Fruit fly (Drosophila melanogaster) whole organism, embryonic: ENCODE measurements around the gene Nsf2.

Experiments
- Asciz ChIP-seq: fragments of 200-800 bp; sonication (Bioruptor generic); optimal IDR thresholded peaks from 2 replicates; lab custom pipeline; 2017; ENCODE audit warnings: missing biosample characterization, mild to moderate bottlenecking, missing genetic modification characterization, missing genetic modification reagents
- B-H1 ChIP-seq: fragments of 200-800 bp; sonication (Bioruptor generic); IDR thresholded peaks from 3 replicates; pipeline ENCODE4 v1.3.6; 2022; ENCODE audit warnings: missing biosample characterization, missing genetic modification characterization
- Bdp1 ChIP-seq: fragments of 200-800 bp; sonication (Bioruptor generic); optimal IDR thresholded peaks from 3 replicates; lab custom pipeline; 2016; ENCODE audit warnings: missing biosample characterization, missing genetic modification characterization
- Bgb ChIP-seq: fragments of 200-800 bp; sonication (Bioruptor generic); IDR thresholded peaks from 2 replicates; pipeline ENCODE4 v1.3.6; 2022; ENCODE audit warnings: missing biosample characterization, missing genetic modification characterization; ENCODE audit not compliant: partially characterized antibody
- CG10959 ChIP-seq: fragments of 200-800 bp; sonication (Bioruptor generic); IDR thresholded peaks from 2 replicates; pipeline ENCODE4 v1.3.6; 2022; ENCODE audit warnings: missing biosample characterization, missing genetic modification characterization
- CG11456 ChIP-seq: fragments of 200-800 bp; sonication (Bioruptor generic); IDR thresholded peaks from 3 replicates; pipeline ENCODE4 v1.3.6; 2022; ENCODE audit warnings: missing biosample characterization, missing genetic modification characterization
- CG11696 ChIP-seq: fragments of 200-800 bp; sonication (Bioruptor generic); IDR thresholded peaks from 2 replicates; pipeline ENCODE4 v1.3.6; 2022; ENCODE audit warnings: missing biosample characterization, missing genetic modification characterization
- CG12769 ChIP-seq: fragments of 200-800 bp; sonication (Bioruptor generic); optimal IDR thresholded peaks from 2 replicates; lab custom pipeline; 2019; ENCODE audit warnings: missing biosample characterization, mild to moderate bottlenecking, missing genetic modification characterization, moderate library complexity
- CG17829 ChIP-seq: fragments of 200-800 bp; optimal IDR thresholded peaks from 2 replicates; lab custom pipeline; 2019; ENCODE audit warnings: missing biosample characterization, mild to moderate bottlenecking, missing genetic modification characterization, moderate library complexity
- CG32772 ChIP-seq: fragments of 200-800 bp; sonication (Bioruptor generic); IDR thresholded peaks from 2 replicates; pipeline ENCODE4 v1.3.6; 2022; ENCODE audit warnings: missing biosample characterization, missing genetic modification characterization
- CG33213 ChIP-seq: fragments of 200-800 bp; sonication (Bioruptor generic); optimal IDR thresholded peaks from 3 replicates; lab custom pipeline; 2016; ENCODE audit warnings: missing biosample characterization, missing genetic modification characterization
- CG34422 ChIP-seq: fragments of 200-800 bp; sonication (Bioruptor generic); IDR thresholded peaks from 3 replicates; pipeline ENCODE4 v1.3.6; 2022; ENCODE audit warnings: missing biosample characterization, missing genetic modification characterization
- CG3995 ChIP-seq: fragments of 200-800 bp; sonication (Bioruptor generic); optimal IDR thresholded peaks from 3 replicates; lab custom pipeline; 2016; ENCODE audit warnings: missing biosample characterization, missing genetic modification characterization
- CG6765 ChIP-seq: fragments of 200-800 bp; sonication (Bioruptor generic); optimal IDR thresholded peaks from 3 replicates; lab custom pipeline; 2017; ENCODE audit warnings: missing biosample characterization, mild to moderate bottlenecking, missing genetic modification characterization
- CG7372 ChIP-seq: fragments of 200-800 bp; sonication (Bioruptor generic); IDR thresholded peaks from 2 replicates; pipeline ENCODE4 v1.3.6; 2022; ENCODE audit warnings: missing biosample characterization, missing genetic modification characterization
- CG7786 ChIP-seq: fragments of 200-800 bp; sonication (Bioruptor generic); optimal IDR thresholded peaks from 2 replicates; lab custom pipeline; 2016; ENCODE audit warnings: missing biosample characterization, missing genetic modification characterization
- CG9215 ChIP-seq: fragments of 200-800 bp; sonication (Bioruptor generic); IDR thresholded peaks from 2 replicates; pipeline ENCODE4 v1.3.6; 2022; ENCODE audit warnings: missing biosample characterization, missing genetic modification characterization
- CrebB ChIP-seq: fragments of 200-800 bp; sonication (Bioruptor generic); optimal IDR thresholded peaks from 3 replicates; lab custom pipeline; 2018; ENCODE audit warnings: missing biosample characterization, mild to moderate bottlenecking, missing genetic modification characterization
- Dek ChIP-seq: fragments of 200-800 bp; sonication (Bioruptor generic); optimal IDR thresholded peaks from 3 replicates; lab custom pipeline; 2019; ENCODE audit warnings: missing biosample characterization, mild to moderate bottlenecking, missing genetic modification characterization, moderate library complexity
- E2f2 ChIP-seq: fragments of 200-800 bp; sonication (Bioruptor generic); IDR thresholded peaks from 2 replicates; pipeline ENCODE4 v1.3.6; 2022; ENCODE audit warnings: missing biosample characterization, missing genetic modification characterization
- Ets97D ChIP-seq: fragments of 200-800 bp; sonication (Bioruptor generic); optimal IDR thresholded peaks from 3 replicates; lab custom pipeline; 2016; ENCODE audit warnings: missing biosample characterization, missing genetic modification characterization
- Fer2 ChIP-seq: fragments of 200-800 bp; sonication (Bioruptor generic); optimal IDR thresholded peaks from 2 replicates; lab custom pipeline; 2018; ENCODE audit warnings: missing biosample characterization, mild to moderate bottlenecking, missing genetic modification characterization, moderate library complexity
- H15 ChIP-seq: fragments of 200-800 bp; sonication (Bioruptor generic); IDR thresholded peaks from 3 replicates; pipeline ENCODE4 v1.3.6; 2022; ENCODE audit warnings: missing biosample characterization, missing genetic modification characterization
- HHEX ChIP-seq: fragments of 200-800 bp; sonication (Bioruptor generic); optimal IDR thresholded peaks from 3 replicates; lab custom pipeline; 2017; ENCODE audit warnings: missing biosample characterization, mild to moderate bottlenecking, missing genetic modification characterization, missing genetic modification reagents
- HmgD ChIP-seq: fragments of 200-800 bp; sonication (Bioruptor generic); optimal IDR thresholded peaks from 3 replicates; lab custom pipeline; 2016; ENCODE audit warnings: missing biosample characterization, missing genetic modification characterization
- HmgZ ChIP-seq: fragments of 200-800 bp; sonication (Bioruptor generic); optimal IDR thresholded peaks from 2 replicates; lab custom pipeline; 2018; ENCODE audit warnings: missing biosample characterization, mild to moderate bottlenecking, missing genetic modification characterization
- Hmx ChIP-seq: fragments of 200-800 bp; sonication (Bioruptor generic); optimal IDR thresholded peaks from 2 replicates; lab custom pipeline; 2016; ENCODE audit warnings: missing biosample characterization, missing genetic modification characterization
- Neu2 ChIP-seq: fragments of 200-800 bp; sonication (Bioruptor generic); optimal IDR thresholded peaks from 3 replicates; lab custom pipeline; 2016; ENCODE audit warnings: missing biosample characterization, missing genetic modification characterization, borderline replicate concordance
- Pdp1 ChIP-seq, 2 experiments: fragments of 200-800 bp; sonication (Bioruptor generic); optimal IDR thresholded peaks; 3 replicates each; lab custom pipeline; 2016; ENCODE audit warnings: missing biosample characterization in 2 of 2, missing genetic modification characterization in 2 of 2, mild to moderate bottlenecking in 1 of 2, moderate library complexity in 1 of 2
- Rfx ChIP-seq: fragments of 200-800 bp; sonication (Bioruptor generic); IDR thresholded peaks from 2 replicates; pipeline ENCODE4 v1.3.6; 2022; ENCODE audit warnings: missing biosample characterization, missing genetic modification characterization
- Sox102F ChIP-seq: fragments of 200-800 bp; sonication (Bioruptor generic); optimal IDR thresholded peaks from 2 replicates; lab custom pipeline; 2018; ENCODE audit warnings: missing biosample characterization, mild to moderate bottlenecking, missing genetic modification characterization, moderate library complexity
- Tbp ChIP-seq: fragments of >200 bp; optimal IDR thresholded peaks from 2 replicates; lab custom pipeline; 2018; ENCODE audit warnings: missing biosample characterization, missing genetic modification characterization
- Trl ChIP-seq, 3 experiments: fragments of >200 bp in 2 of 3; fragments of 200-800 bp in 1 of 3; sonication (Bioruptor generic) in 1 of 3; optimal IDR thresholded peaks; 2 replicates in 1 of 3; 3 replicates in 2 of 3; lab custom pipeline; 2016 to 2017; ENCODE audit warnings: missing biosample characterization in 1 of 3, missing genetic modification characterization in 1 of 3
- bab2 ChIP-seq: fragments of 200-800 bp; sonication (Bioruptor generic); optimal IDR thresholded peaks from 2 replicates; lab custom pipeline; 2016; ENCODE audit warnings: missing biosample characterization, missing genetic modification characterization
- bowl ChIP-seq: fragments of 200-800 bp; sonication (Bioruptor generic); IDR thresholded peaks from 2 replicates; pipeline ENCODE4 v1.3.6; 2022; ENCODE audit warnings: missing biosample characterization, missing genetic modification characterization
- cas ChIP-seq: fragments of 200-800 bp; sonication (Bioruptor generic); IDR thresholded peaks from 2 replicates; pipeline ENCODE4 v1.3.6; 2022; ENCODE audit warnings: missing biosample characterization, missing genetic modification characterization
- exex ChIP-seq: fragments of 200-800 bp; sonication (Bioruptor generic); optimal IDR thresholded peaks from 4 replicates; lab custom pipeline; 2018; ENCODE audit warnings: missing biosample characterization, mild to moderate bottlenecking, missing genetic modification characterization, moderate library complexity
- ftz-f1 ChIP-seq: fragments of 200-800 bp; sonication (Bioruptor generic); optimal IDR thresholded peaks from 2 replicates; lab custom pipeline; 2016; ENCODE audit warnings: missing biosample characterization, missing genetic modification characterization
- fu2 ChIP-seq: fragments of 200-800 bp; sonication (Bioruptor generic); optimal IDR thresholded peaks from 2 replicates; lab custom pipeline; 2016; ENCODE audit warnings: missing biosample characterization, missing genetic modification characterization
- h ChIP-seq: fragments of >200 bp; optimal IDR thresholded peaks from 2 replicates; lab custom pipeline; 2017
- ham ChIP-seq: fragments of 200-800 bp; sonication (Bioruptor generic); IDR thresholded peaks from 2 replicates; pipeline ENCODE4 v1.3.6; 2022; ENCODE audit warnings: missing biosample characterization, missing genetic modification characterization
- her ChIP-seq: fragments of 200-800 bp; sonication (Bioruptor generic); optimal IDR thresholded peaks from 2 replicates; lab custom pipeline; 2016; ENCODE audit warnings: missing biosample characterization, missing genetic modification characterization
- ken ChIP-seq: fragments of 200-800 bp; sonication (Bioruptor generic); IDR thresholded peaks from 3 replicates; pipeline ENCODE4 v1.3.6; 2022; ENCODE audit warnings: missing biosample characterization, missing genetic modification characterization
- lab ChIP-seq: fragments of 200-800 bp; sonication (Bioruptor generic); optimal IDR thresholded peaks from 3 replicates; lab custom pipeline; 2017; ENCODE audit warnings: missing biosample characterization, missing genetic modification characterization, mild to moderate bottlenecking, moderate library complexity, missing genetic modification reagents
- lola ChIP-seq, 3 experiments: fragments of >200 bp in 2 of 3; fragments of 200-800 bp in 1 of 3; sonication (Bioruptor generic) in 1 of 3; optimal IDR thresholded peaks; 2 replicates each; lab custom pipeline; 2017 to 2019; ENCODE audit warnings: missing biosample characterization in 3 of 3, missing genetic modification characterization in 3 of 3, mild to moderate bottlenecking in 1 of 3, moderate library complexity in 1 of 3
- pb ChIP-seq: fragments of 200-800 bp; sonication (Bioruptor generic); optimal IDR thresholded peaks from 3 replicates; lab custom pipeline; 2016; ENCODE audit warnings: missing biosample characterization, missing genetic modification characterization
- sd ChIP-seq: fragments of 200-800 bp; sonication (Bioruptor generic); optimal IDR thresholded peaks from 3 replicates; lab custom pipeline; 2018; ENCODE audit warnings: missing biosample characterization, mild to moderate bottlenecking, missing genetic modification characterization, moderate library complexity
- sob ChIP-seq: fragments of 200-800 bp; sonication (Bioruptor generic); IDR thresholded peaks from 2 replicates; pipeline ENCODE4 v1.3.6; 2022; ENCODE audit warnings: missing biosample characterization, missing genetic modification characterization
- toy ChIP-seq: fragments of 200-800 bp; sonication (Bioruptor generic); IDR thresholded peaks from 2 replicates; pipeline ENCODE4 v1.3.6; 2022; ENCODE audit warnings: missing biosample characterization, missing genetic modification characterization
- unc-4 ChIP-seq: fragments of 200-800 bp; sonication (Bioruptor generic); IDR thresholded peaks from 2 replicates; pipeline ENCODE4 v1.3.6; 2022; ENCODE audit warnings: missing biosample characterization, missing genetic modification characterization; ENCODE audit not compliant: partially characterized antibody

Nsf2 gene

DNA sequence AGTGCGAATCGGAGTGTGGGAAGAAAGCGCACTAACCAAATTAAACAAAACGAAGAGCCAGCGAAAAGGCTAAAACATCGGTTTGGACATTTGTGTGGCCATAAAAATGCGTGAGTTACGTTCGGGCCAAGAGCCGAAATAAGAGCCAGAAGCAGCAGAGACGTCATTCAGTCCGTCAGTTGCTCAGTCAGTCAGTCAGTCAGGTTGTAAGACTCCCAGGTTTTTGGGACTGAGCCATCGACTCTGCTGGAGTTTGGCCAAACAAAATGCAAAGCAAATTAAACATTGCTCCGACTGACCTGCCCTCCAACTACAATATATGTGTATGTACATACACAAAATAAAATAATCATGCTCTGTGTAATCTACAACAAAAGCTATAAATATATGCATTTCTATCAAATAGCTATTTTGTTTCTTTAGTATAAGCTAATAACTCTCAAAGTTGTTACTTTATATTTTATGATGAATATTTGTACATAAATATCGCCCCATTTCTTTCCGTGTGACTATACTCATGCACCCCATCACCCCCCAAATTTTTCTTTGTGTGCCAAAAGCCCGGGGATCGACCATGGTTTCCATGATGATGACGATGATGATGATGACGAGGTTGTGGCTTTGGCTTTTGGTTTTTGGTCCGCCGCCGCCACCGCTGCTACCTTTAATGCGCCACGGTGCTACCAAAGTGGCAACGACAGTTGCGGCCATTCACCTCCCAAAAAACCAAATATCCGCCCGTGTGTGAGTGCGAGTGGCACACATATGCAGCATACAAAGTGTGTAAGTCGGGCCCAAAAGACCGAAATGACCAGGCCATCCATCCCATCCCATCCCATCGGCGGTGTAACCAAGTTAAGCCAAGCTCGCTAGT, 44.4 kb downstream of the Nsf2 start:
- TF ChIP-seq toy (GFP tag; lab: Robert Waterston, UW) (no peak), CG12769 (tag; lab: Kevin White, UChicago) (no peak), CG7786 (GFP tag; lab: Kevin White, UChicago) (no peak), Asciz (GFP tag; lab: Kevin White, UChicago) (peak; percentile 10), CG11696 (GFP tag; lab: Robert Waterston, UW) (no peak), CG9215 (GFP tag; lab: Robert Waterston, UW) (no peak), HmgD (GFP tag; lab: Kevin White, UChicago) (no peak), lola (GFP tag; optimal IDR thresholded peaks at IDR 0.05; lab: Kevin White, UChicago) (peak in 1 of 3 experiments; percentile 33), pb (GFP tag; lab: Kevin White, UChicago) (no peak), CG32772 (GFP tag; lab: Robert Waterston, UW) (peak; percentile 29; the same call in 1 of the 2 replicates), CG17829 (tag; lab: Kevin White, UChicago) (peak; percentile 21), E2f2 (no peak), Hmx (GFP tag; lab: Kevin White, UChicago) (no peak), fu2 (GFP tag; lab: Kevin White, UChicago) (no peak), CG7372 (no peak), Bgb (GFP tag; lab: Robert Waterston, UW) (no peak), Sox102F (GFP tag; lab: Kevin White, UChicago) (peak; percentile 77), Bdp1 (GFP tag; lab: Kevin White, UChicago) (no peak), Trl (optimal IDR thresholded peaks at IDR 0.05; lab: Kevin White, UChicago) (no peak), Trl (GFP tag; optimal IDR thresholded peaks at IDR 0.05; lab: Kevin White, UChicago) (no peak), exex (tag; lab: Kevin White, UChicago) (no peak), CG34422 (GFP tag; lab: Robert Waterston, UW) (peak; percentile 26; the same call in 1 of the 3 replicates), Dek (tag; lab: Kevin White, UChicago) (no peak), Fer2 (tag; lab: Kevin White, UChicago) (no peak), CG3995 (GFP tag; lab: Kevin White, UChicago) (no peak), ftz-f1 (GFP tag; lab: Kevin White, UChicago) (no peak), Tbp (GFP tag; lab: Kevin White, UChicago) (no peak), Ets97D (no peak), H15 (GFP tag; lab: Robert Waterston, UW) (0 out of 3 replicates have a peak, but pooled peaks have one; percentile 40), HHEX (GFP tag; lab: Kevin White, UChicago) (no peak), CG10959 (GFP tag; lab: Robert Waterston, UW) (no peak), CG6765 (GFP tag; lab: Kevin White, UChicago) (no peak), CrebB (tag; lab: Kevin White, UChicago) (no peak), bab2 (no peak), bowl (GFP tag; lab: Robert Waterston, UW) (no peak), ham (GFP tag; lab: Robert Waterston, UW) (no peak), sd (no peak), Rfx (GFP tag; lab: Robert Waterston, UW) (no peak), Neu2 (GFP tag; lab: Kevin White, UChicago) (no peak), her (no peak), ken (no peak; the same call in 2 of the 3 replicates), h (lab: Kevin White, UChicago) (no peak), B-H1 (GFP tag; lab: Robert Waterston, UW) (no peak; the same call in 2 of the 3 replicates), Pdp1 (GFP tag; optimal IDR thresholded peaks at IDR 0.05; lab: Kevin White, UChicago) (no peak), cas (GFP tag; lab: Robert Waterston, UW) (no peak), HmgZ (tag; lab: Kevin White, UChicago) (no peak), unc-4 (GFP tag; lab: Robert Waterston, UW) (no peak), lab (GFP tag; lab: Kevin White, UChicago) (no peak), CG11456 (no peak), CG33213 (GFP tag; lab: Kevin White, UChicago) (no peak), sob (GFP tag; lab: Robert Waterston, UW) (no peak)
